Worm (Caenorhabditis elegans) whole organism, late embryonic: ENCODE data around the gene shpk-1.

ENCODE experiments used
- C08G9.2 ChIP-seq: sonication (generic microtip); optimal IDR thresholded peaks from 2 replicates; lab custom pipeline; 2016; ENCODE audit warnings: mild to moderate bottlenecking, missing genetic modification characterization, moderate library complexity, missing compliant biosample characterization
- C38D4.7 ChIP-seq: fragments of 200-800 bp; sonication (Bioruptor generic); optimal IDR thresholded peaks from 2 replicates; lab custom pipeline; 2018; ENCODE audit warnings: mild to moderate bottlenecking, missing genetic modification characterization, moderate library complexity, missing compliant biosample characterization
- ahr-1 ChIP-seq: sonication (generic microtip); optimal IDR thresholded peaks from 2 replicates; lab custom pipeline; 2016; ENCODE audit warnings: missing genetic modification characterization, missing compliant biosample characterization
- ama-1 ChIP-seq: fragments of 150-350 bp; optimal IDR thresholded peaks from 2 replicates; lab custom pipeline; 2014
- ceh-18 ChIP-seq: sonication (generic microtip); optimal IDR thresholded peaks from 2 replicates; lab custom pipeline; 2016; ENCODE audit warnings: missing genetic modification characterization, missing compliant biosample characterization
- ceh-2 ChIP-seq: sonication (generic microtip); optimal IDR thresholded peaks from 2 replicates; lab custom pipeline; 2016; ENCODE audit warnings: missing genotype, missing genetic modification characterization, missing compliant biosample characterization
- ceh-48 ChIP-seq: sonication (generic microtip); optimal IDR thresholded peaks from 2 replicates; lab custom pipeline; 2016; ENCODE audit warnings: missing genetic modification characterization, inconsistent platforms, missing compliant biosample characterization
- ceh-6 ChIP-seq: fragments of 200-800 bp; sonication (Bioruptor generic); optimal IDR thresholded peaks from 2 replicates; lab custom pipeline; 2018; ENCODE audit warnings: mild to moderate bottlenecking, missing genetic modification characterization, missing compliant biosample characterization
- ceh-9 ChIP-seq: sonication (generic microtip); optimal IDR thresholded peaks from 2 replicates; lab custom pipeline; 2016; ENCODE audit warnings: mild to moderate bottlenecking, missing genetic modification characterization, inconsistent platforms, missing compliant biosample characterization
- dve-1 ChIP-seq: sonication (generic microtip); optimal IDR thresholded peaks from 2 replicates; lab custom pipeline; 2017; ENCODE audit warnings: antibody characterized with exemption, mild to moderate bottlenecking, missing genetic modification characterization, missing compliant biosample characterization
- elt-2 ChIP-seq: sonication (generic microtip); optimal IDR thresholded peaks from 2 replicates; lab custom pipeline; 2016; ENCODE audit warnings: missing genetic modification reagents, missing genetic modification characterization, missing compliant biosample characterization
- elt-4 ChIP-seq: sonication (generic microtip); optimal IDR thresholded peaks from 2 replicates; lab custom pipeline; 2016; ENCODE audit warnings: missing genetic modification characterization, missing compliant biosample characterization
- eyg-1 ChIP-seq: sonication (generic microtip); optimal IDR thresholded peaks from 2 replicates; lab custom pipeline; 2016; ENCODE audit warnings: missing genotype, missing genetic modification characterization, missing compliant biosample characterization
- hlh-13 ChIP-seq: fragments of 200-800 bp; sonication (Bioruptor generic); optimal IDR thresholded peaks from 2 replicates; lab custom pipeline; 2018; ENCODE audit warnings: mild to moderate bottlenecking, missing genetic modification characterization, missing compliant biosample characterization
- hlh-6 ChIP-seq: sonication (generic microtip); optimal IDR thresholded peaks from 2 replicates; lab custom pipeline; 2016; ENCODE audit warnings: missing genotype, missing genetic modification characterization, missing compliant biosample characterization
- lin-11 ChIP-seq: fragments of 200-800 bp; sonication (Bioruptor generic); optimal IDR thresholded peaks from 2 replicates; lab custom pipeline; 2018; ENCODE audit warnings: mild to moderate bottlenecking, missing genetic modification characterization, missing compliant biosample characterization
- madf-2 ChIP-seq: sonication (generic microtip); optimal IDR thresholded peaks from 2 replicates; lab custom pipeline; 2017; ENCODE audit warnings: missing genetic modification characterization, missing compliant biosample characterization
- mec-3 ChIP-seq: sonication (generic microtip); optimal IDR thresholded peaks from 2 replicates; lab custom pipeline; 2016; ENCODE audit warnings: borderline replicate concordance, missing genetic modification characterization, missing compliant biosample characterization
- nfya-1 ChIP-seq: sonication (generic microtip); optimal IDR thresholded peaks from 2 replicates; lab custom pipeline; 2017; ENCODE audit warnings: missing genetic modification characterization, mild to moderate bottlenecking, missing compliant biosample characterization, antibody characterized with exemption, moderate library complexity
- nhr-11 ChIP-seq: fragments of 150-350 bp; optimal IDR thresholded peaks from 2 replicates; lab custom pipeline; 2014; ENCODE audit warnings: missing biosample characterization, missing genetic modification characterization
- pag-3 ChIP-seq: sonication (generic microtip); optimal IDR thresholded peaks from 2 replicates; lab custom pipeline; 2016; ENCODE audit warnings: missing compliant biosample characterization, missing genetic modification characterization, borderline replicate concordance
- pat-9 ChIP-seq: fragments of 200-800 bp; sonication (Bioruptor generic); optimal IDR thresholded peaks from 2 replicates; lab custom pipeline; 2018; ENCODE audit warnings: mild to moderate bottlenecking, missing genetic modification characterization, moderate library complexity, missing compliant biosample characterization
- pax-1 ChIP-seq: fragments of 150-350 bp; optimal IDR thresholded peaks from 2 replicates; lab custom pipeline; 2014; ENCODE audit warnings: missing biosample characterization, missing genetic modification characterization
- rnt-1 ChIP-seq: sonication (generic microtip); optimal IDR thresholded peaks from 2 replicates; lab custom pipeline; 2016; ENCODE audit warnings: missing genetic modification characterization, missing compliant biosample characterization
- syd-9 ChIP-seq: sonication (generic microtip); optimal IDR thresholded peaks from 2 replicates; lab custom pipeline; 2016; ENCODE audit warnings: mild to moderate bottlenecking, missing genetic modification characterization, moderate library complexity, missing compliant biosample characterization
- tbx-2 ChIP-seq: sonication (generic microtip); optimal IDR thresholded peaks from 2 replicates; lab custom pipeline; 2016; ENCODE audit warnings: missing genetic modification characterization, missing compliant biosample characterization
- tbx-7 ChIP-seq: sonication (generic microtip); optimal IDR thresholded peaks from 2 replicates; lab custom pipeline; 2016; ENCODE audit warnings: missing genotype, missing genetic modification characterization, missing compliant biosample characterization
- ttx-3 ChIP-seq: sonication (generic microtip); optimal IDR thresholded peaks from 2 replicates; lab custom pipeline; 2016; ENCODE audit warnings: missing genetic modification reagents, missing genetic modification characterization, missing compliant biosample characterization
- unc-42 ChIP-seq: sonication (generic microtip); optimal IDR thresholded peaks from 2 replicates; lab custom pipeline; 2016; ENCODE audit warnings: missing genotype, missing genetic modification characterization, missing compliant biosample characterization
- unc-55 ChIP-seq: sonication (generic microtip); optimal IDR thresholded peaks from 2 replicates; lab custom pipeline; 2017; ENCODE audit warnings: missing biosample characterization, missing genetic modification reagents, missing genetic modification characterization
- unc-86 ChIP-seq: sonication (generic microtip); optimal IDR thresholded peaks from 2 replicates; lab custom pipeline; 2016; ENCODE audit warnings: missing genetic modification characterization, missing compliant biosample characterization

The shpk-1 gene

DNA sequence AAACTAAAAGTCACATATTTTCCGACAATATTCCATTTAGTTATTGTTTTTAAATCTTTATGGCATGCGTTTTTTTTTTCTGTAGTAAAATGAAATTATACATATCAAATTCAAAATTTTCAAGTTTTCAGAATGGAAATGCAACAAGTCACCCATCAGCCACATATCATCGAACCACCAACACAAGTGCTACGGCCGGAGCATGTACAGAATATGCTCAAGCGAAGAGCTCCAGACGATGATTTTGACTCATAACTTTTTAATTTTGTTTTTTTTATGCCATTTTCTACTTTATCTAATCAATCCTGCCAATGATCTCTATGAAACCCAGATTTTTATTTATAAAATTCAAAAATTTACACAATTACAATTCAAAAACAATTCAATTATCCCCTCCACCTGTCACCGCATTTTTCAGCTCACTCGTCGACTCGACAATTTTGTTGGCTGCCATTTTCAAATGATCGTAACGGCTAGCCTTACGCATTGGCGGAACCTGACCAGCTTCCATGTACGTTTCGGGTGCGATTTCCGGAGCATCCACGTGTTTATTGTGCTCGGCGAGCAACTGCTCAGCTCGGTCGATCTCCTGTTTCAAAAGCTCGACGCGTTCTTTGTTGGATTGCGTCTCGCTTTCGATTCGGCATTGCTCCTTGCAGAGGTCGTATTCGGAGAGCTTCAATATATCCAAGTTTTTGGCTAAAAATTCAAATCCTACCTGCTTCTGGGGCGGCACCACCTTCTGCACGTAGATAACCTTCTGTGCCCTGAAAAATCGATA lies 18.0 kb downstream of the shpk-1 start:
- TF ChIP-seq ceh-6 (no peak), pat-9 (no peak)

DNA sequence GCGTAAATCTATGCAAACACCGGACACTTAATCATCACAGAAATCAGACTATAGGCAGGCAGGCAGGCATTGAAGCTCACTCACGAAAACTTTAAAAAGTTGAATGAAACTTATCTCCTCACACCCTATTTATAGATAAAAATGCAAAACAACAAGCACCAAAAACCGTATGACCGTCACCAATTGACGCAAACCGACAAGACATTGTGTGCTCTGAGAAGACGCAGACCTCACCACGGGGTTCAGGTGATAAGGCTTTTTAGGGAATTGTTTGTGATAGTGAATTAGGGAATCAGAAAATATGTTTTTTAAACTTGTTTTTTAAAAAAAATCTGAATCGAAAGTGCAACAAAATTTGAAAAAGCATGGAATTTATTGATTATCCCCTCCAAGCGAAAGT lies 18.9 kb downstream of the shpk-1 start, which contains the start of gene T12D8.5:
T12D8.5 (minus strand) TSS at position 95 of the 400 bp plus-strand sequence.
- peak; percentile 85 for TF ChIP-seq elt-2 (tag; lab: Kevin White, UChicago)
- no peak for TF ChIP-seq tbx-7
- TF ChIP-seq, all 69 proteins: peak for 1

DNA sequence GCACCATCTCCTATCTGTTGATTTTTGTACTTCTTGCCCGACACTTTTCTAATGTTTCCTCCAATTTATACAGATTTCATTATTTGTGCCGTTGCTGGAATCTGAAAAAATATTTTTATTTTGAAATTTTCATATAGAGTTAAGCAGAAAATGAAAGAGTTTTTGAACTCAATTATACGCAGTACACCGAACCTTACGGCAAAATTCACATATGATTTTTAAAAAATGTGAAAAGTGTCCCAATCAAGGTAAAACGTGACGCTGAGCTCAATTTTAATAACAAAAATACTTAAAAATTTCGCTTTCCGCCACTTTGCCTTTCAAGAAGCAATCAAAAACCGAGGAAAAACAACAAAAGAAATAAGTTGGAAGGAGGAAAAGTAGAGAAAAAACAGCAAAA lies 22.9 kb downstream of the shpk-1 start, which contains the start of gene arrd-17:
arrd-17 (minus strand) TSS at position 101 of the 400 bp plus-strand sequence.
- TF ChIP-seq ceh-48 (tag; lab: Kevin White, UChicago) (no peak), C38D4.7 (GFP tag; lab: Kevin White, UChicago) (no peak), ahr-1 (tag; lab: Kevin White, UChicago) (no peak), nhr-11 (tag; lab: Kevin White, UChicago) (no peak)
- TF ChIP-seq, all 69 proteins: peak for 0

DNA sequence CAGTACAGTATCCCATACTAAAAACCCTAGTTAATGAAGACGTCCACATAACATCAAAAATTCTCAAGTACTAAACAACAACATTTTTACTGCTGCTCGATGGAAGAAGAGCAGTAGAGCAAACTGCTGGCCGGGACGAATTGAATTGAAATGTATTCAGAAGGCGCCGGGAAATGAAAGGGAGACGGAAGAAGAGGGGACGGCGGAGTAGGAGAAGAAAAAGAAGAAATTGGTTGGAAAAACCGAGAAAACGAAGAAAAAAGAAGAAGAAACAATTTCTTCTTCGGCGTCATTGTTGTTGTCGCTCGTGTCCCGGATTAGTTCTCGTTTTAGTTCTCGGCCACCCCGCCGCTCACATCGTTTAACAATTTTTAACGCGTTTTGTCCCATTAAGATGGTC lies 26.0 kb downstream of the shpk-1 start:
- TF ChIP-seq hlh-6 (tag; lab: Kevin White, UChicago): no peak
- TF ChIP-seq unc-42: peak; percentile 66

DNA sequence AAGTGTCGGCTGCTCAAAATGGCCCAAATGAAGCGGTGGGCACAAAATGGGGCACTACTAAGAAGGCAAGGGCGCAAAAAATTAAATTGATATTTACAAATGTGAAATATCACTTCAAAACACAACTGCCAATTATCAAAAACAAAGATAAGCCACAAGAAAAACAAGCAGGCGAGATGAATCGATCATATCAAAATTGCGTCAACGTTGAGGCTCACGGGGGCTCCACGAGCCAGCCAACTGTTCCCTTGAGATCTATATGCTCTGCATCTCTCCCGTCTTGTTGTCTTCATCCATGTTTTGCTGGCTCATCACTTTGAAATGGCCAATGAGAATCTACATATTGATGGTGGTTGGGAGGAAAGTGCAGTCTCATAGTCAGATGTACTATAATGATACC lies 27.4 kb downstream of the shpk-1 start:
- no peak for TF ChIP-seq nhr-11 (tag; lab: Kevin White, UChicago)
- peak; percentile 46 for TF ChIP-seq unc-55
- TF ChIP-seq mec-3 (tag; lab: Kevin White, UChicago): no peak

DNA sequence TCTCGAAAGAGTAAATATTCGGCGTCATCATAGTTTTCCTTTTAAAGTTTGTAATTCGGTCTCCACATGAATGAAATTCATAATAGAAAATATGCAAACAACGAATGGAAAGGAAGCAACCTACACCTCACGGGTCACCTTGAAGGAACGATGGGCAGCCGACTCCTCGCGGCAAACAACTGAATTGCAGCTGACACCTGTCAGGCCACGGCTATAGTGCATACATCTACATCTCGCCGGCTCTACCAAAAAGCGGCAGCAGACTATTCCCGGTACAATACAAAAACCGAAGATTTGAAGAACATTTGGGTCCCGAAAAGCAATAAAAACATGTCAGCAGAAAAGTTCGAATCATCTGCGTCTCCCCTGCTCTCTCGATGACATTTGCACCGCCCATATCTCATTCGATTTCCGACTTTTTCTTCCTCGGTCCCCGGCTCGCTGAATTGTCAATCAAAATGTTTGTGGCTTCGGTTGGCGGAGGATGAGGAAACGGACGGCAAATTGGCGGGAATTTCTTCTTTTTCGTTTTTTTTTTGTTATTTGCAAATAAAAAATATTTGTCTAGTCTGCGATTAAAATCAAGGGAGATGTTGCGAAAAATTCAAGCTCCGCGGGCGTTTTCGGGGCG lies 28.0 kb downstream of the shpk-1 start:
- TF ChIP-seq rnt-1: peak; percentile 42
- peak; percentile 94 for TF ChIP-seq unc-55
- peak; percentile 63 for TF ChIP-seq unc-42
- TF ChIP-seq elt-4 (tag; lab: Kevin White, UChicago): no peak
- TF ChIP-seq ceh-18 (tag; lab: Kevin White, UChicago): peak; percentile 35
- no peak for TF ChIP-seq hlh-13 (GFP tag; lab: Kevin White, UChicago)

DNA sequence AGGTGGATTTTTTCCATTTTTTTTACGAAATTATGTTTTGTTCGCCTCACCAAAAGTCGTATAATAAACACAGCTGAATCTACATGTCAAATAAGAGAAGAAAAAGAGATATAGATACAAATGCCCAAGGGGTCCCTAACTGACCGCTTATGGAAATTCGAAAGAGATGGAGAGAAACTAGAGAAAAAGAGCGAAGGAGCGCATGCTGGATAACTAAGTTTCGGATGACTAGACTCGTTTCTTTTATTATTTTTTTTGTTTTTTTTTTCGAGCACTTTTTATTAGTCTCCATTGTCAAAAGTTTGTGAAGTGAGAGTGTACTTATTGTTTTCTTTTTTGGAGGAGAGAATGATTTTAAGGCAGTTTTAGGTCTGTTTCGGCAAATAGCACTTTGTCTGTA lies 29.9 kb downstream of the shpk-1 start:
- TF ChIP-seq syd-9 (tag; lab: Kevin White, UChicago) (no peak), rnt-1 (no peak), pag-3 (tag; lab: Kevin White, UChicago) (no peak), hlh-6 (tag; lab: Kevin White, UChicago) (no peak), lin-11 (tag; lab: Kevin White, UChicago) (no peak), unc-42 (peak; percentile 92), dve-1 (no peak), C08G9.2 (tag; lab: Kevin White, UChicago) (no peak)

DNA sequence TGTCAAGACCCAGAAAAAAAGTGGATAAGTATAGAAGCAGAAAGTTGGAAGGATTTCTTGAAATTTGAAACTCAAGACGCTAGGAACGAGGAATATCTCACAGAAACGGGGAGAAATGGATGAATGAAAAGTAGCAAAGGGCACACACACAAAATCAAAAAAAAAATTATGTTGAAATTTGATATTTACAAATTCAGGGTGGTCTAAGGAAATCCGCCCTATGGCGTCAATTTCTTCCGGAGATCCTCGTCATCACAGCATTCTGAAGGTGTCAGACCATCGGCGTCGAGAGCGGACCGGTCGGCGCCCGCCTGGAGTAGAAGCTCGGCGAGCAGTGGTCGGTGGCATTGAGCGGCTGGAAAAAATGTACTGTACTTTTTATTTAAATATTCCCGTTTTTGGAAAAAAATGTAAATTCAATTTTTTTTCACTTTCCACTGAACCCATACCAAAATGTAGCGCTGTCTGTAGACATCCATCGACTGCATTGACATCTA lies 32.2 kb downstream of the shpk-1 start:
- TF ChIP-seq ceh-2: no peak
- TF ChIP-seq ahr-1 (tag; lab: Kevin White, UChicago): no peak
- TF ChIP-seq tbx-2: no peak

DNA sequence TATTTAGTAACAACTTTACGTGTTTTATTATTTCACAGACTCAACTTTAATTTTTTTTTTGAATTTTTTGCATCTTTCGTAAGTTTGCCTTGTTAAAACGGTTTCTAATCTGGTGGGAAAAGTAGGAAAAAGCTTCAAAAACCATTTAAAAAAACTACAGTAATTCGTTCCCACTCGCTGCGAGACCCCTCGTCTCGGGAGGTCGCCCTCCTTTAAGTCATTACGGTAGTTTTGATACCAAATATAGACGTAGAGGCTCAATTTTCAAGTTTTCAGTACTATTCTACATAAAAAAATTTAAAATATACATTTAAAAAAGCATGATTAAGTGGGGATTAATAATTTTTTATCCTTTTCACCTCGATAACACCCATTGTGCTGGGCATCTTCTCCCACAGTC lies 33.0 kb downstream of the shpk-1 start:
- TF ChIP-seq ama-1 (lab: Kevin White, UChicago) (no peak), nfya-1 (tag; lab: Kevin White, UChicago) (no peak), unc-86 (no peak), pax-1 (tag; lab: Kevin White, UChicago) (no peak), madf-2 (tag; lab: Kevin White, UChicago) (no peak), eyg-1 (tag; lab: Kevin White, UChicago) (no peak), ttx-3 (tag; lab: Kevin White, UChicago) (no peak), ceh-9 (tag; lab: Kevin White, UChicago) (no peak), pag-3 (tag; lab: Kevin White, UChicago) (no peak)
